Worm (Caenorhabditis elegans) whole organism, L2 larva: Measurements from ENCODE around the gene pqn-91.

Experiments
- lin-11 ChIP-seq: fragments of 150-350 bp; sonication (generic microtip); optimal IDR thresholded peaks from 2 replicates; lab custom pipeline; 2014; ENCODE audit warnings: missing biosample characterization, missing genetic modification characterization, inconsistent platforms, mixed read lengths
- lin-39 ChIP-seq: fragments of 150-350 bp; optimal IDR thresholded peaks from 2 replicates; lab custom pipeline; 2014; ENCODE audit warnings: missing biosample characterization, missing genetic modification reagents, missing genetic modification characterization
- lsy-2 ChIP-seq, 2 experiments: fragments of 150-350 bp in 1 of 2; sonication (generic microtip) in 1 of 2; optimal IDR thresholded peaks; 2 replicates each; lab custom pipeline; 2014 to 2017; ENCODE audit warnings: missing biosample characterization in 2 of 2, missing genetic modification characterization in 2 of 2
- unc-39 ChIP-seq: fragments of 150-350 bp; optimal IDR thresholded peaks from 2 replicates; lab custom pipeline; 2014; ENCODE audit warnings: missing biosample characterization, missing genetic modification characterization

DNA sequence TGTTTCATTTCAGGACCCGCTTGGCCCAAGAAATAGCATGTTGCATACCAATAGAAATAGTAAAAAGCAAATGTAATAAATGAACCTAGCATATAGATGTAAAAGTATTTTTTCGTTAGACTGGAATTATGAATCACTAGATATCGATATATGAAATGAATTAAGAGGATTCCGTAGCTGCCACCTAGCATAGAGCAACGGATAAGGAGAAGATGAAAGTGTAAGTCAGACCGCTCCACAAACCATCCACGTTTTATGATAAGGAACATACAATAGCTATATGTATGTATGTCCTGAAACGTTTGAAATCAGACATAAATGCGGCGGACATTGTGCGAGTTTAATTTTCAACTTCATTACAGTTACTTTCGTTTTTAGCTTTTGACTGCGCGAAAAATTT is 40.6 kb upstream of the pqn-91 start:
- TF ChIP-seq lin-11 (tag; lab: Kevin White, UChicago) (no peak), unc-39 (tag; lab: Kevin White, UChicago) (no peak), lsy-2 (tag; optimal IDR thresholded peaks at IDR 0.05; lab: Kevin White, UChicago) (no peak), lin-39 (tag; lab: Kevin White, UChicago) (no peak)
